Fruit fly (Drosophila melanogaster) whole organism, embryonic: ENCODE results near the gene PolA1.
A peak's percentile ranks its signal among the peaks of the same experiment; 100 is the strongest.

Experiments
- CG10321 ChIP-seq: fragments of 200-800 bp; sonication (Bioruptor generic); IDR thresholded peaks from 2 replicates; pipeline ENCODE4 v1.3.6; 2022; ENCODE audit warnings: missing biosample characterization, missing genetic modification characterization
- CG11456 ChIP-seq: fragments of 200-800 bp; sonication (Bioruptor generic); IDR thresholded peaks from 3 replicates; pipeline ENCODE4 v1.3.6; 2022; ENCODE audit warnings: missing biosample characterization, missing genetic modification characterization
- CG11695 ChIP-seq: fragments of 200-800 bp; sonication (Bioruptor generic); IDR thresholded peaks from 3 replicates; pipeline ENCODE4 v1.3.6; 2022; ENCODE audit warnings: missing biosample characterization, missing genetic modification characterization
- CG12744 ChIP-seq: fragments of 200-800 bp; sonication (Bioruptor generic); optimal IDR thresholded peaks from 2 replicates; lab custom pipeline; 2016; ENCODE audit warnings: missing biosample characterization, missing genetic modification characterization
- CG13894 ChIP-seq: fragments of 200-800 bp; sonication (Bioruptor generic); optimal IDR thresholded peaks from 3 replicates; lab custom pipeline; 2018; ENCODE audit warnings: missing biosample characterization, mild to moderate bottlenecking, missing genetic modification characterization, moderate library complexity
- CG16813 ChIP-seq: fragments of 200-800 bp; sonication (Bioruptor generic); IDR thresholded peaks from 3 replicates; pipeline ENCODE4 v1.3.6; 2022; ENCODE audit warnings: missing biosample characterization, missing genetic modification characterization; ENCODE audit not compliant: partially characterized antibody
- CG17186 ChIP-seq: fragments of 200-800 bp; sonication (Bioruptor generic); optimal IDR thresholded peaks from 3 replicates; lab custom pipeline; 2017; ENCODE audit warnings: missing biosample characterization, missing genetic modification reagents, missing genetic modification characterization
- CG17359 ChIP-seq: fragments of 200-800 bp; sonication (Bioruptor generic); optimal IDR thresholded peaks from 3 replicates; lab custom pipeline; 2018; ENCODE audit warnings: missing biosample characterization, mild to moderate bottlenecking, missing genetic modification characterization, moderate library complexity
- CG17385 ChIP-seq: fragments of 200-800 bp; sonication (Bioruptor generic); optimal IDR thresholded peaks from 3 replicates; lab custom pipeline; 2018; ENCODE audit warnings: missing biosample characterization, mild to moderate bottlenecking, missing genetic modification characterization
- CG17912 ChIP-seq: fragments of 200-800 bp; sonication (Bioruptor generic); optimal IDR thresholded peaks from 2 replicates; lab custom pipeline; 2018; ENCODE audit warnings: missing biosample characterization, mild to moderate bottlenecking, missing genetic modification characterization
- CG2875 ChIP-seq: fragments of 200-800 bp; sonication (Bioruptor generic); optimal IDR thresholded peaks from 2 replicates; lab custom pipeline; 2017; ENCODE audit warnings: missing biosample characterization, mild to moderate bottlenecking, missing genetic modification characterization, missing genetic modification reagents
- CG30020 ChIP-seq: fragments of 200-800 bp; optimal IDR thresholded peaks from 2 replicates; lab custom pipeline; 2019; ENCODE audit warnings: missing biosample characterization, mild to moderate bottlenecking, missing genetic modification characterization, moderate library complexity
- CG34422 ChIP-seq: fragments of 200-800 bp; sonication (Bioruptor generic); IDR thresholded peaks from 3 replicates; pipeline ENCODE4 v1.3.6; 2022; ENCODE audit warnings: missing biosample characterization, missing genetic modification characterization
- CG4617 ChIP-seq: fragments of 200-800 bp; sonication (Bioruptor generic); optimal IDR thresholded peaks from 3 replicates; lab custom pipeline; 2016; ENCODE audit warnings: missing biosample characterization, missing genetic modification characterization, borderline replicate concordance
- CG6689 ChIP-seq: fragments of 200-800 bp; sonication (Bioruptor generic); IDR thresholded peaks from 2 replicates; pipeline ENCODE4 v1.3.6; 2022; ENCODE audit warnings: missing biosample characterization, missing genetic modification characterization
- CG7745 ChIP-seq: fragments of 200-800 bp; sonication (Bioruptor generic); optimal IDR thresholded peaks from 2 replicates; lab custom pipeline; 2018; ENCODE audit warnings: missing biosample characterization, mild to moderate bottlenecking, missing genetic modification characterization, moderate library complexity
- CG8388 ChIP-seq: fragments of 200-800 bp; sonication (Bioruptor generic); optimal IDR thresholded peaks from 2 replicates; lab custom pipeline; 2019; ENCODE audit warnings: missing biosample characterization, mild to moderate bottlenecking, missing genetic modification characterization, moderate library complexity
- CG8944 ChIP-seq: fragments of 200-800 bp; sonication (Bioruptor generic); optimal IDR thresholded peaks from 3 replicates; lab custom pipeline; 2016; ENCODE audit warnings: missing biosample characterization, missing genetic modification characterization
- CG9215 ChIP-seq: fragments of 200-800 bp; sonication (Bioruptor generic); IDR thresholded peaks from 2 replicates; pipeline ENCODE4 v1.3.6; 2022; ENCODE audit warnings: missing biosample characterization, missing genetic modification characterization
- CHES-1-like ChIP-seq: fragments of 200-800 bp; sonication (Bioruptor generic); optimal IDR thresholded peaks from 2 replicates; lab custom pipeline; 2016; ENCODE audit warnings: missing biosample characterization, missing genetic modification characterization
- Dek ChIP-seq: fragments of 200-800 bp; sonication (Bioruptor generic); optimal IDR thresholded peaks from 3 replicates; lab custom pipeline; 2019; ENCODE audit warnings: missing biosample characterization, mild to moderate bottlenecking, missing genetic modification characterization, moderate library complexity
- H15 ChIP-seq: fragments of 200-800 bp; sonication (Bioruptor generic); IDR thresholded peaks from 3 replicates; pipeline ENCODE4 v1.3.6; 2022; ENCODE audit warnings: missing biosample characterization, missing genetic modification characterization
- HmgZ ChIP-seq: fragments of 200-800 bp; sonication (Bioruptor generic); optimal IDR thresholded peaks from 2 replicates; lab custom pipeline; 2018; ENCODE audit warnings: missing biosample characterization, mild to moderate bottlenecking, missing genetic modification characterization
- Meics ChIP-seq: fragments of 200-800 bp; sonication (Bioruptor generic); optimal IDR thresholded peaks from 2 replicates; lab custom pipeline; 2017; ENCODE audit warnings: missing biosample characterization, mild to moderate bottlenecking, missing genetic modification characterization
- NC2α ChIP-seq: fragments of 200-800 bp; sonication (Bioruptor generic); optimal IDR thresholded peaks from 2 replicates; lab custom pipeline; 2016; ENCODE audit warnings: missing biosample characterization, missing genetic modification characterization
- Ptx1 ChIP-seq: fragments of 200-800 bp; sonication (Bioruptor generic); IDR thresholded peaks from 2 replicates; pipeline ENCODE4 v1.3.6; 2022; ENCODE audit warnings: missing biosample characterization, missing genetic modification characterization
- Xrp1 ChIP-seq: fragments of 200-800 bp; sonication (Bioruptor generic); IDR thresholded peaks from 2 replicates; pipeline ENCODE4 v1.3.6; 2022; ENCODE audit warnings: missing biosample characterization, missing genetic modification characterization
- al ChIP-seq: fragments of 200-800 bp; sonication (Bioruptor generic); IDR thresholded peaks from 2 replicates; pipeline ENCODE4 v1.3.6; 2022; ENCODE audit warnings: missing biosample characterization, missing genetic modification characterization
- ara ChIP-seq: fragments of 200-800 bp; sonication (Bioruptor generic); IDR thresholded peaks from 2 replicates; pipeline ENCODE4 v1.3.6; 2022; ENCODE audit warnings: missing biosample characterization, missing genetic modification characterization
- bigmax ChIP-seq: fragments of 200-800 bp; sonication (Bioruptor generic); optimal IDR thresholded peaks from 2 replicates; lab custom pipeline; 2018; ENCODE audit warnings: missing biosample characterization, mild to moderate bottlenecking, missing genetic modification characterization
- bsh ChIP-seq, 2 experiments: fragments of 200-800 bp; sonication (Bioruptor generic); optimal IDR thresholded peaks; 2 replicates each; lab custom pipeline; 2017 to 2018; ENCODE audit warnings: mild to moderate bottlenecking in 2 of 2, missing biosample characterization in 2 of 2, missing genetic modification characterization in 2 of 2, moderate library complexity in 1 of 2
- btn ChIP-seq: fragments of 200-800 bp; sonication (Bioruptor generic); optimal IDR thresholded peaks from 2 replicates; lab custom pipeline; 2016; ENCODE audit warnings: missing biosample characterization, missing genetic modification characterization
- cg ChIP-seq: fragments of 200-800 bp; sonication (Bioruptor generic); optimal IDR thresholded peaks from 3 replicates; lab custom pipeline; 2019; ENCODE audit warnings: missing biosample characterization, mild to moderate bottlenecking, missing genetic modification characterization, moderate library complexity
- crol ChIP-seq: fragments of 200-800 bp; sonication (Bioruptor generic); IDR thresholded peaks from 2 replicates; pipeline ENCODE4 v1.3.6; 2022; ENCODE audit warnings: missing biosample characterization, missing genetic modification characterization
- exex ChIP-seq: fragments of 200-800 bp; sonication (Bioruptor generic); optimal IDR thresholded peaks from 4 replicates; lab custom pipeline; 2018; ENCODE audit warnings: missing biosample characterization, mild to moderate bottlenecking, missing genetic modification characterization, moderate library complexity
- gce ChIP-seq: fragments of 200-800 bp; sonication (Bioruptor generic); IDR thresholded peaks from 3 replicates; pipeline ENCODE4 v1.3.6; 2022; ENCODE audit warnings: missing biosample characterization, missing genetic modification characterization
- inv ChIP-seq: fragments of 200-800 bp; sonication (Bioruptor generic); IDR thresholded peaks from 2 replicates; pipeline ENCODE4 v1.3.6; 2022; ENCODE audit warnings: missing biosample characterization, missing genetic modification characterization; ENCODE audit not compliant: partially characterized antibody
- kay ChIP-seq: fragments of 200-800 bp; sonication (Bioruptor generic); optimal IDR thresholded peaks from 2 replicates; lab custom pipeline; 2016; ENCODE audit warnings: missing biosample characterization, missing genetic modification characterization
- nerfin-1 ChIP-seq: fragments of 200-800 bp; sonication (Bioruptor generic); optimal IDR thresholded peaks from 3 replicates; lab custom pipeline; 2019; ENCODE audit warnings: missing biosample characterization, mild to moderate bottlenecking, missing genetic modification characterization, moderate library complexity
- pita ChIP-seq: fragments of 200-800 bp; sonication (Bioruptor generic); optimal IDR thresholded peaks from 2 replicates; lab custom pipeline; 2017; ENCODE audit warnings: missing biosample characterization, mild to moderate bottlenecking, missing genetic modification characterization
- tin ChIP-seq: fragments of 200-800 bp; sonication (Bioruptor generic); optimal IDR thresholded peaks from 3 replicates; lab custom pipeline; 2016; ENCODE audit warnings: missing biosample characterization, missing genetic modification characterization
- trem ChIP-seq: fragments of 200-800 bp; optimal IDR thresholded peaks from 3 replicates; lab custom pipeline; 2019; ENCODE audit warnings: missing biosample characterization, mild to moderate bottlenecking, missing genetic modification characterization, moderate library complexity
- tx ChIP-seq: fragments of 200-800 bp; sonication (Bioruptor generic); optimal IDR thresholded peaks from 2 replicates; lab custom pipeline; 2016; ENCODE audit warnings: missing biosample characterization, missing genetic modification characterization
- vfl ChIP-seq: fragments of 200-800 bp; sonication (Bioruptor generic); optimal IDR thresholded peaks from 2 replicates; lab custom pipeline; 2016; ENCODE audit warnings: missing biosample characterization, missing genetic modification characterization
- vnd ChIP-seq: fragments of 200-800 bp; sonication (Bioruptor generic); IDR thresholded peaks from 3 replicates; pipeline ENCODE4 v1.3.6; 2022; ENCODE audit warnings: missing biosample characterization, missing genetic modification characterization; ENCODE audit not compliant: partially characterized antibody
- yki ChIP-seq: fragments of >200 bp; optimal IDR thresholded peaks from 3 replicates; lab custom pipeline; 2018
- zf30C ChIP-seq: fragments of 200-800 bp; sonication (Bioruptor generic); optimal IDR thresholded peaks from 3 replicates; lab custom pipeline; 2018; ENCODE audit warnings: missing biosample characterization, mild to moderate bottlenecking, missing genetic modification characterization
- zfh1 ChIP-seq: fragments of 200-800 bp; sonication (Bioruptor generic); IDR thresholded peaks from 3 replicates; pipeline ENCODE4 v1.3.6; 2022; ENCODE audit warnings: missing biosample characterization, missing genetic modification characterization

The PolA1 gene

dm6 chr3R:21656492-21657484 lies 14.8 kb downstream of the PolA1 start (continued):
- no peak for TF ChIP-seq inv (GFP tag; lab: Robert Waterston, UW)
- peak; percentile 63 for TF ChIP-seq CG6689 (GFP tag; lab: Robert Waterston, UW)
- no peak; the same call in 2 of the 3 replicates for TF ChIP-seq zfh1
- TF ChIP-seq bigmax (GFP tag; lab: Kevin White, UChicago): no peak
- no peak for TF ChIP-seq vfl
- TF ChIP-seq CG16813 (GFP tag; lab: Robert Waterston, UW): no peak
- TF ChIP-seq Meics: peak; percentile 47
- TF ChIP-seq bsh (GFP tag; optimal IDR thresholded peaks at IDR 0.05; lab: Kevin White, UChicago): peak; percentile 0 to 57
- no peak for TF ChIP-seq CG4617
- TF ChIP-seq CG11456 (GFP tag; lab: Robert Waterston, UW): peak; percentile 50; the same call in 1 of the 3 replicates
- peak; percentile 34 for TF ChIP-seq CG17385 (GFP tag; lab: Kevin White, UChicago)
- TF ChIP-seq pita: no peak
- no peak for TF ChIP-seq CG30020 (tag; lab: Kevin White, UChicago)
- TF ChIP-seq CG34422 (GFP tag; lab: Robert Waterston, UW): no peak; the same call in 2 of the 3 replicates
- no peak for TF ChIP-seq ara (GFP tag; lab: Robert Waterston, UW)
- TF ChIP-seq nerfin-1 (tag; lab: Kevin White, UChicago): peak; percentile 39
- TF ChIP-seq CG8944: no peak
- peak; percentile 54; the same call in 2 of the 3 replicates for TF ChIP-seq CG11695 (GFP tag; lab: Robert Waterston, UW)
- TF ChIP-seq CG8388 (GFP tag; lab: Kevin White, UChicago): peak; percentile 63
- no peak for TF ChIP-seq zf30C (GFP tag; lab: Kevin White, UChicago)
- no peak for TF ChIP-seq CG17912 (GFP tag; lab: Kevin White, UChicago)
- peak; percentile 74 for TF ChIP-seq cg (GFP tag; lab: Kevin White, UChicago)
- no peak for TF ChIP-seq CG7745 (tag; lab: Kevin White, UChicago)
- TF ChIP-seq CG12744 (GFP tag; lab: Kevin White, UChicago): no peak
- TF ChIP-seq btn (GFP tag; lab: Kevin White, UChicago): no peak
- no peak for TF ChIP-seq CHES-1-like (GFP tag; lab: Kevin White, UChicago)
- peak; percentile 44; the same call in 1 of the 2 replicates for TF ChIP-seq crol
- TF ChIP-seq trem (tag; lab: Kevin White, UChicago): no peak
- peak; percentile 69 for TF ChIP-seq Ptx1 (GFP tag; lab: Robert Waterston, UW)
- no peak; the same call in 1 of the 2 replicates for TF ChIP-seq al (GFP tag; lab: Robert Waterston, UW)
- no peak for TF ChIP-seq vnd (GFP tag; lab: Robert Waterston, UW)
- 0 out of 2 replicates have a peak, but pooled peaks have one; percentile 8 for TF ChIP-seq CG10321
- TF ChIP-seq gce: no peak
- TF ChIP-seq Xrp1 (GFP tag; lab: Robert Waterston, UW): peak; percentile 55
- no peak; the same call in 1 of the 2 replicates for TF ChIP-seq CG9215 (GFP tag; lab: Robert Waterston, UW)
- TF ChIP-seq yki: no peak
- no peak for TF ChIP-seq kay (GFP tag; lab: Kevin White, UChicago)
- no peak for TF ChIP-seq H15 (GFP tag; lab: Robert Waterston, UW)
- peak; percentile 28 for TF ChIP-seq Dek (tag; lab: Kevin White, UChicago)
- peak; percentile 27 for TF ChIP-seq exex
- peak; percentile 59 for TF ChIP-seq CG2875 (GFP tag; lab: Kevin White, UChicago)
- TF ChIP-seq CG17186 (GFP tag; lab: Kevin White, UChicago): no peak
- TF ChIP-seq NC2α (GFP tag; lab: Kevin White, UChicago): no peak
- TF ChIP-seq CG17359 (tag; lab: Kevin White, UChicago): peak; percentile 71
- peak; percentile 33 for TF ChIP-seq tin (GFP tag; lab: Kevin White, UChicago)
- no peak for TF ChIP-seq tx (GFP tag; lab: Kevin White, UChicago)
- TF ChIP-seq CG13894: no peak
- peak; percentile 17 for TF ChIP-seq HmgZ (tag; lab: Kevin White, UChicago)
